Fruit fly (Drosophila melanogaster) whole organism, pupa: ENCODE results near the gene LeuRS.

Experiments used
- CG10348 ChIP-seq: fragments of 200-800 bp; sonication (Bioruptor generic); IDR thresholded peaks from 2 replicates; pipeline ENCODE4 v1.3.6; 2022; ENCODE audit warnings: missing biosample characterization, missing genetic modification characterization
- CG12605 ChIP-seq: fragments of 200-800 bp; sonication (Bioruptor generic); IDR thresholded peaks from 2 replicates; pipeline ENCODE4 v1.3.6; 2022; ENCODE audit warnings: missing biosample characterization, missing genetic modification characterization
- CG13204 ChIP-seq: fragments of 200-800 bp; sonication (Bioruptor generic); optimal IDR thresholded peaks from 2 replicates; lab custom pipeline; 2018; ENCODE audit warnings: missing biosample characterization, mild to moderate bottlenecking, missing genetic modification characterization, moderate library complexity
- CG14655 ChIP-seq: fragments of 200-800 bp; sonication (Bioruptor generic); optimal IDR thresholded peaks from 3 replicates; lab custom pipeline; 2017; ENCODE audit warnings: mild to moderate bottlenecking, missing biosample characterization, missing genetic modification reagents, missing genetic modification characterization
- CG15710 ChIP-seq: fragments of 200-800 bp; sonication (Bioruptor generic); optimal IDR thresholded peaks from 2 replicates; lab custom pipeline; 2018; ENCODE audit warnings: missing biosample characterization, mild to moderate bottlenecking, missing genetic modification characterization, moderate library complexity
- CG17806 ChIP-seq: fragments of 200-800 bp; sonication (Bioruptor generic); optimal IDR thresholded peaks from 2 replicates; lab custom pipeline; 2018; ENCODE audit warnings: missing biosample characterization, mild to moderate bottlenecking, missing genetic modification characterization, moderate library complexity
- CG32121 ChIP-seq: fragments of 200-800 bp; sonication (Bioruptor generic); IDR thresholded peaks from 2 replicates; pipeline ENCODE4 v1.3.6; 2022; ENCODE audit warnings: missing biosample characterization, missing genetic modification characterization
- CG34367 ChIP-seq: fragments of 200-800 bp; sonication (Bioruptor generic); optimal IDR thresholded peaks from 2 replicates; lab custom pipeline; 2018; ENCODE audit warnings: missing biosample characterization, mild to moderate bottlenecking, missing genetic modification characterization
- CG4496 ChIP-seq: fragments of 200-800 bp; sonication (Bioruptor generic); IDR thresholded peaks from 3 replicates; pipeline ENCODE4 v1.3.6; 2022; ENCODE audit warnings: missing biosample characterization, missing genetic modification characterization
- CG8159 ChIP-seq: fragments of 200-800 bp; sonication (Bioruptor generic); optimal IDR thresholded peaks from 3 replicates; lab custom pipeline; 2018; ENCODE audit warnings: missing biosample characterization, mild to moderate bottlenecking, missing genetic modification characterization, moderate library complexity
- CG8301 ChIP-seq: fragments of 200-800 bp; sonication (Bioruptor generic); optimal IDR thresholded peaks from 2 replicates; lab custom pipeline; 2018; ENCODE audit warnings: missing biosample characterization, mild to moderate bottlenecking, missing genetic modification characterization
- CG9948 ChIP-seq: fragments of 200-800 bp; sonication (Bioruptor generic); optimal IDR thresholded peaks from 2 replicates; lab custom pipeline; 2018; ENCODE audit warnings: missing biosample characterization, mild to moderate bottlenecking, missing genetic modification characterization, moderate library complexity
- D1 ChIP-seq: fragments of 200-800 bp; sonication (Bioruptor generic); optimal IDR thresholded peaks from 2 replicates; lab custom pipeline; 2018; ENCODE audit warnings: missing biosample characterization, mild to moderate bottlenecking, missing genetic modification characterization, moderate library complexity
- EcR ChIP-seq: fragments of 200-800 bp; sonication (Bioruptor generic); optimal IDR thresholded peaks from 3 replicates; lab custom pipeline; 2019; ENCODE audit warnings: missing biosample characterization, missing genetic modification characterization, mild to moderate bottlenecking, moderate library complexity, missing genetic modification reagents
- Ets98B ChIP-seq: fragments of 200-800 bp; sonication (Bioruptor generic); IDR thresholded peaks from 2 replicates; pipeline ENCODE4 v1.3.6; 2022; ENCODE audit warnings: missing biosample characterization, missing genetic modification characterization
- Pif1A ChIP-seq: fragments of 200-800 bp; sonication (Bioruptor generic); optimal IDR thresholded peaks from 3 replicates; lab custom pipeline; 2016; ENCODE audit warnings: missing biosample characterization, missing genetic modification characterization
- Pif1B ChIP-seq: fragments of 200-800 bp; sonication (Bioruptor generic); optimal IDR thresholded peaks from 3 replicates; lab custom pipeline; 2016; ENCODE audit warnings: missing biosample characterization, missing genetic modification characterization
- Snoo ChIP-seq: fragments of 200-800 bp; sonication (Bioruptor generic); optimal IDR thresholded peaks from 3 replicates; lab custom pipeline; 2017; ENCODE audit warnings: missing biosample characterization, mild to moderate bottlenecking, missing genetic modification characterization, inconsistent platforms
- fd96Ca ChIP-seq: fragments of 200-800 bp; sonication (Bioruptor generic); IDR thresholded peaks from 3 replicates; pipeline ENCODE4 v1.3.6; 2022; ENCODE audit warnings: missing biosample characterization, missing genetic modification characterization
- gl ChIP-seq: fragments of 200-800 bp; sonication (Bioruptor generic); optimal IDR thresholded peaks from 2 replicates; lab custom pipeline; 2018; ENCODE audit warnings: missing biosample characterization, mild to moderate bottlenecking, missing genetic modification characterization
- rn ChIP-seq: fragments of 200-800 bp; sonication (Bioruptor generic); IDR thresholded peaks from 2 replicates; pipeline ENCODE4 v1.3.6; 2022; ENCODE audit warnings: missing biosample characterization, missing genetic modification characterization

The LeuRS gene

DNA sequence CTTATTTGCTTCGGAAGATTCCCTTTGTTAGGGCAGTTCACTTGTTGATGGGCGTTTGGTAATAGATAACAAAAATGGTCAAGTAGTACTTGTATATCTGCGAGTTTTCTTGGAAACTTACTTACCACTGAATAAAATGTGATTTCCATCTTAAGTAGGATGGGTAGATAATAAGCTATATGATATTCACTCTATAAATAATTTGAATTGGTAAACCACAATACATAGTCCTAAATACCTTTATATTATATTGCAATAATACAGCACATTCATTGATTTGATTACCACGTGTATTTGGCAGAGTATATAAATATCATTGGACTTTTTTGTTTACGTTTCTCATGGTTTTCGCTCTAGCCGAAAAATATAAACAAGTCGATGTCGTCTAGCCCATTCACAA, 38.5 kb downstream of the LeuRS start:
- no peak for TF ChIP-seq CG17806 (tag; lab: Kevin White, UChicago)
- no peak for TF ChIP-seq CG32121
- no peak for TF ChIP-seq CG14655 (GFP tag; lab: Kevin White, UChicago)
- no peak for TF ChIP-seq CG8301 (tag; lab: Kevin White, UChicago)
- no peak for TF ChIP-seq Pif1B (GFP tag; lab: Kevin White, UChicago)
- TF ChIP-seq CG8159 = no peak
- TF ChIP-seq CG9948 (tag; lab: Kevin White, UChicago) = no peak
- TF ChIP-seq CG34367 (tag; lab: Kevin White, UChicago) = no peak
- no peak for TF ChIP-seq CG4496 (GFP tag; lab: Robert Waterston, UW)
- no peak for TF ChIP-seq EcR
- no peak for TF ChIP-seq Snoo
- no peak for TF ChIP-seq fd96Ca
- TF ChIP-seq Ets98B = no peak
- TF ChIP-seq gl (tag; lab: Kevin White, UChicago) = no peak

DNA sequence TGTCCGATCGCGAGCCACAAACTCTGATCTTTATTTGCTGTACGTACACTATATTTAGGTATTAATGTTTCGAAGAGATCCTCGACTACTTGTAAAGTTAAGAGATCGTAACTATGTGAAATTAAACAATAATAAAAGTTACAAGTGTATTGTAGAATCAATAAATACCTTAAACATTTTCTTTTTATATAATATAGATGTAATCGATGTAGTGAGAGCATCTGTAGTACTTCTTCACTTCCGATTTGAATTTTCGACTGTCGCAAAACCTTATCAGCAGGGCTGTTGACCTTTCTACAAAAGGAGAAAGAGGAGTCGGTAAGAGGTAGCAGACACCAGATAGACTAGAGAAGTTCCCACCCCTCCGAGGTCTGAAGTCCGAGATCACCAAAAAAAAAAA, 39.3 kb downstream of the LeuRS start:
- no peak for TF ChIP-seq CG17806 (tag; lab: Kevin White, UChicago)
- peak; percentile 22 for TF ChIP-seq Snoo
- no peak for TF ChIP-seq D1
- peak; percentile 28 for TF ChIP-seq CG15710 (tag; lab: Kevin White, UChicago)
- peak; percentile 36 for TF ChIP-seq CG8159
- TF ChIP-seq EcR = peak; percentile 70

- TF ChIP-seq CG32121 = no peak
- no peak for TF ChIP-seq CG15710 (tag; lab: Kevin White, UChicago)
- TF ChIP-seq rn = 0 out of 2 replicates have a peak, but pooled peaks have one; percentile 37
- peak; percentile 39 for TF ChIP-seq Snoo
- TF ChIP-seq CG4496 (GFP tag; lab: Robert Waterston, UW) = 0 out of 3 replicates have a peak, but pooled peaks have one; percentile 37
- TF ChIP-seq Ets98B = no peak
These were observed 42.2 kb downstream of the LeuRS start, which contains the start of gene Pgant4 for dm6 chr2L:3472242-3472641. Gene Pgant4, plus strand, starts transcription at chr2L:3472603.

dm6 chr2L:3469869-3470268, 44.6 kb downstream of the LeuRS start, which contains the start of the genes Pif1 and CG31776:
Gene Pif1, minus strand, starts transcription at chr2L:3470004.
Gene CG31776, plus strand, starts transcription at chr2L:3470182.
- TF ChIP-seq Snoo = no peak
- TF ChIP-seq CG4496 (GFP tag; lab: Robert Waterston, UW) = no peak
- TF ChIP-seq gl (tag; lab: Kevin White, UChicago) = no peak
- TF ChIP-seq CG12605 = no peak
- no peak for TF ChIP-seq CG8301 (tag; lab: Kevin White, UChicago)
- TF ChIP-seq EcR = no peak
- no peak for TF ChIP-seq CG8159
- no peak for TF ChIP-seq CG15710 (tag; lab: Kevin White, UChicago)
- no peak for TF ChIP-seq CG10348 (GFP tag; lab: Robert Waterston, UW)
- TF ChIP-seq rn = no peak
- TF ChIP-seq CG13204 = no peak
- no peak for TF ChIP-seq CG32121
- no peak for TF ChIP-seq Pif1A (GFP tag; lab: Kevin White, UChicago)
- TF ChIP-seq CG14655 (GFP tag; lab: Kevin White, UChicago) = no peak

DNA sequence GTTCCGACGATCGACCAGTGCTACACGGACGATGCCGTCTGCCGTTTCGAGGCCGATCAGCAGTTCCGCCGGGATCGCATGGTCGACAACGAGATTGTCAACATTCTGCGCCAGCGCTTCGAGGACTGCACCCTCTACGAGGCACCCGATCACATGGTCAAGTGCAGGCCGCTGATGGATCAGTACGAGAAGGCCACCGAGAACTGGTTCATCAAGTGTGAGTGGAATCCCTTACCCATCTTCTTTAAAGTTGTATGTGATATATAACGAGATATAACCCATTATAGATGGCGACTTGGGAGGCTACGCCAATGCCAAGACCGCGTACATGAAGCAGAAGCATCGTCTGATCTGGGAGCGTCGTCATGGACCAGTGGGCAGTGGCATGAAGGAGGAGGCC, 47.6 kb downstream of the LeuRS start:
- no peak for TF ChIP-seq Pif1B (GFP tag; lab: Kevin White, UChicago)
- no peak for TF ChIP-seq CG8159
- no peak for TF ChIP-seq CG32121
- no peak for TF ChIP-seq CG9948 (tag; lab: Kevin White, UChicago)
- TF ChIP-seq rn = no peak
- no peak for TF ChIP-seq Snoo
- no peak for TF ChIP-seq D1
- no peak for TF ChIP-seq CG13204
- no peak for TF ChIP-seq Pif1A (GFP tag; lab: Kevin White, UChicago)
- TF ChIP-seq EcR = no peak
- no peak for TF ChIP-seq CG10348 (GFP tag; lab: Robert Waterston, UW)
- TF ChIP-seq Ets98B = no peak
- no peak for TF ChIP-seq CG12605
- no peak for TF ChIP-seq gl (tag; lab: Kevin White, UChicago)

DNA sequence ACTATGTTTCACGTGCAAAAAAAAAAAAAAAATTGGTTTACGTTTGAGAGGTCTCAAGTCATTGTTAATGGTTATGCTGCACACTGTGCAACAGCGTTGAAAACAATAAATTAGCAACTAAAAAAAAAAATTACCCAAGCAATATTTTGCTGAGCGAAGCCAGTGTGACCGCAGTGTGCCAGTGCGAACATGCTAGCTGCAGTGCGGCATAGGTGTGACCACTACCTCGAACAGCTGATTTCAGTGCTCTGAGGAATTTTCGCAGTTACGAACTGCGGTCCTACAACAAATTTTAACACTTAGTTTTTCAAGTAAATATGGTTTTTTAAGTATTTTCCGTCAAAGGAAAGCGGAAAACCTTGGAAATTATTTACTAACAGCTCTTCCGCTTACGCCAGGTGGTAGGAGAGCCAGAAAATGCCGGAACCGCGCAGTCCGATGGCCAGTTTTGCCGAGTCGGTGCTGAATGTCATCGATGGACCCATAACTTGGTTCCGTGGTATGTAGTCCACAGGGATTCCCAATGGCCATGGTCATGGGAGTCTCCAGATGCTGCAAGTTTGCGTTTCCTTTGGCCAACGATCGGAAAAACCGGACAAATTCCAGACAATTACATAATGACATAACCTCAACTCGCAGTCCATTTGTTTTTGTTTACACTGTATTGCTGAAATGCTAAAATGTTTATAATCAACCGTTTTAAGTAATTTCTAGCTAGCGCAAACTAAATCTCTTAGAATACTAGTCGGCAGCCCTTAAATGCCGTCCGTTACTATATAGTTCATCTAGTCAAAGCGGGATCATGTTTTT, 48.3 kb downstream of the LeuRS start, which contains the start of the genes msl-2 and ND-PDSW:
msl-2 (minus strand) TSS at position 195 of the 810 bp plus-strand sequence.
ND-PDSW (plus strand) TSS at position 240 of the 810 bp plus-strand sequence.
- TF ChIP-seq rn = no peak
- TF ChIP-seq CG32121 = no peak
- TF ChIP-seq CG8159 = no peak
- no peak for TF ChIP-seq CG4496 (GFP tag; lab: Robert Waterston, UW)
- TF ChIP-seq CG10348 (GFP tag; lab: Robert Waterston, UW) = no peak
- TF ChIP-seq CG17806 (tag; lab: Kevin White, UChicago) = no peak
- no peak for TF ChIP-seq EcR
- TF ChIP-seq CG14655 (GFP tag; lab: Kevin White, UChicago) = no peak
- TF ChIP-seq Pif1B (GFP tag; lab: Kevin White, UChicago) = no peak
- no peak for TF ChIP-seq gl (tag; lab: Kevin White, UChicago)
- no peak for TF ChIP-seq D1
- TF ChIP-seq Ets98B = no peak
- no peak for TF ChIP-seq CG15710 (tag; lab: Kevin White, UChicago)
- no peak for TF ChIP-seq Pif1A (GFP tag; lab: Kevin White, UChicago)
- TF ChIP-seq CG9948 (tag; lab: Kevin White, UChicago) = no peak
- no peak for TF ChIP-seq Snoo
- TF ChIP-seq CG34367 (tag; lab: Kevin White, UChicago) = no peak
- no peak for TF ChIP-seq CG12605
- TF ChIP-seq CG13204 = no peak
- TF ChIP-seq, all 21 proteins: peak for 0
